Worm (Caenorhabditis elegans): Measurements from ENCODE around the gene F14F7.4.

DNA sequence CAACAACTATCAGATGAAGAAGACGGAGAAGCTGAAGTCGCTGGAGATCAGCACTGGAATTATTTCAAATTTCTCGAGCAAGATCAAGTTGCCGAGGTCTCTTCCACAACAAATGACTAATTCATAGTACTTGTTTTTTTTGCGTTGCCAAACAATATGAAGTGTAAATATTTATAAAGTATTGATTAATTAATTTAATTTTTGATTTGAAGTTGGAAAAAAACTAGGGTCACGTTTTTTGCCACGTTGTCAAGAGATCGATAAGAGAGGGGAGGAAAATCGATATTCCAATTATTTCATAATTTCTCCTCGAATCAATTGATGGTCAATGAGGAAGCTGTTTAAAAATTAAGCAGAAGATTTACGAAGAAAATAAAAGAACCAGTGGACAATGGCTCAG, 24.3 kb downstream of the F14F7.4 start, which contains the start of gene snf-7:
- TF ChIP-seq dao-5 (tag; optimal IDR thresholded peaks at IDR 0.05) (no peak), him-1 (tag; optimal IDR thresholded peaks at IDR 0.05) (no peak), W03F9.2 (tag; optimal IDR thresholded peaks at IDR 0.05) (no peak)

Measured in whole organism, L4/young adult.